Fruit fly (Drosophila melanogaster) whole organism, embryonic: ENCODE results near the gene Eig71Eg.
A peak's percentile ranks its signal among the peaks of the same experiment; 100 is the strongest.

Source experiments
- Atf3 ChIP-seq: fragments of 200-800 bp; sonication (Bioruptor generic); optimal IDR thresholded peaks from 3 replicates; lab custom pipeline; 2016; ENCODE audit warnings: missing biosample characterization, missing genetic modification characterization
- B-H2 ChIP-seq: fragments of 200-800 bp; sonication (Bioruptor generic); optimal IDR thresholded peaks from 2 replicates; lab custom pipeline; 2018; ENCODE audit warnings: missing biosample characterization, mild to moderate bottlenecking, missing genetic modification characterization
- Bteb2 ChIP-seq: fragments of 200-800 bp; sonication (Bioruptor generic); optimal IDR thresholded peaks from 2 replicates; lab custom pipeline; 2016; ENCODE audit warnings: missing biosample characterization, missing genetic modification characterization
- CG10543 ChIP-seq: fragments of 200-800 bp; sonication (Bioruptor generic); optimal IDR thresholded peaks from 3 replicates; lab custom pipeline; 2017; ENCODE audit warnings: missing biosample characterization, mild to moderate bottlenecking, missing genetic modification characterization, moderate library complexity
- CG11085 ChIP-seq: fragments of 200-800 bp; sonication (Bioruptor generic); IDR thresholded peaks from 2 replicates; pipeline ENCODE4 v1.3.6; 2022; ENCODE audit warnings: missing biosample characterization, missing genetic modification characterization
- CG11247 ChIP-seq: fragments of 200-800 bp; sonication (Bioruptor generic); IDR thresholded peaks from 2 replicates; pipeline ENCODE4 v1.3.6; 2022; ENCODE audit warnings: missing biosample characterization, missing genetic modification characterization
- CG11560 ChIP-seq: fragments of 200-800 bp; sonication (Bioruptor generic); IDR thresholded peaks from 3 replicates; pipeline ENCODE4 v1.3.6; 2022; ENCODE audit warnings: missing biosample characterization, missing genetic modification characterization
- CG11723 ChIP-seq: fragments of 200-800 bp; sonication (Bioruptor generic); optimal IDR thresholded peaks from 2 replicates; lab custom pipeline; 2017; ENCODE audit warnings: missing biosample characterization, mild to moderate bottlenecking, missing genetic modification characterization
- CG14014 ChIP-seq: fragments of 200-800 bp; sonication (Bioruptor generic); IDR thresholded peaks from 2 replicates; pipeline ENCODE4 v1.3.6; 2022; ENCODE audit warnings: missing biosample characterization, missing genetic modification characterization
- CG15696 ChIP-seq: fragments of 200-800 bp; sonication (Bioruptor generic); optimal IDR thresholded peaks from 2 replicates; lab custom pipeline; 2019; ENCODE audit warnings: missing biosample characterization, mild to moderate bottlenecking, missing genetic modification characterization, moderate library complexity
- CG1603 ChIP-seq: fragments of 200-800 bp; sonication (Bioruptor generic); optimal IDR thresholded peaks from 2 replicates; lab custom pipeline; 2019; ENCODE audit warnings: missing biosample characterization, mild to moderate bottlenecking, missing genetic modification characterization, moderate library complexity
- CG17328 ChIP-seq: fragments of 200-800 bp; sonication (Bioruptor generic); IDR thresholded peaks from 2 replicates; pipeline ENCODE4 v1.3.6; 2022; ENCODE audit warnings: missing biosample characterization, missing genetic modification characterization
- CG32772 ChIP-seq: fragments of 200-800 bp; sonication (Bioruptor generic); IDR thresholded peaks from 2 replicates; pipeline ENCODE4 v1.3.6; 2022; ENCODE audit warnings: missing biosample characterization, missing genetic modification characterization
- CG3995 ChIP-seq: fragments of 200-800 bp; sonication (Bioruptor generic); optimal IDR thresholded peaks from 3 replicates; lab custom pipeline; 2016; ENCODE audit warnings: missing biosample characterization, missing genetic modification characterization
- CG4360 ChIP-seq: fragments of 200-800 bp; sonication (Bioruptor generic); IDR thresholded peaks from 2 replicates; pipeline ENCODE4 v1.3.6; 2022; ENCODE audit warnings: missing biosample characterization, missing genetic modification characterization
- CG5180 ChIP-seq: fragments of 200-800 bp; sonication (Bioruptor generic); optimal IDR thresholded peaks from 3 replicates; lab custom pipeline; 2017; ENCODE audit warnings: missing biosample characterization, missing genetic modification characterization, mild to moderate bottlenecking, moderate library complexity, missing genetic modification reagents
- CG6175 ChIP-seq: fragments of 200-800 bp; sonication (Bioruptor generic); IDR thresholded peaks from 3 replicates; pipeline ENCODE4 v1.3.6; 2022; ENCODE audit warnings: missing biosample characterization, missing genetic modification characterization
- CG7987 ChIP-seq: fragments of 200-800 bp; sonication (Bioruptor generic); optimal IDR thresholded peaks from 2 replicates; lab custom pipeline; 2018; ENCODE audit warnings: missing biosample characterization, mild to moderate bottlenecking, missing genetic modification characterization, moderate library complexity
- CG8290 ChIP-seq, 3 experiments: fragments of 200-800 bp; sonication (Bioruptor generic); optimal IDR thresholded peaks; 2 replicates each; lab custom pipeline; 2016 to 2019; ENCODE audit warnings: missing biosample characterization in 3 of 3, missing genetic modification characterization in 3 of 3, mild to moderate bottlenecking in 2 of 3, moderate library complexity in 1 of 3
- Camta ChIP-seq: fragments of 200-800 bp; sonication (Bioruptor generic); optimal IDR thresholded peaks from 2 replicates; lab custom pipeline; 2016; ENCODE audit warnings: missing biosample characterization, missing genetic modification characterization
- E2f2 ChIP-seq: fragments of 200-800 bp; sonication (Bioruptor generic); IDR thresholded peaks from 2 replicates; pipeline ENCODE4 v1.3.6; 2022; ENCODE audit warnings: missing biosample characterization, missing genetic modification characterization
- Eip74EF ChIP-seq, 2 experiments: fragments of 200-800 bp in 1 of 2; fragments of >200 bp in 1 of 2; sonication (Bioruptor generic) in 1 of 2; optimal IDR thresholded peaks; 2 replicates each; lab custom pipeline; 2017 to 2019; ENCODE audit warnings: missing biosample characterization in 2 of 2, missing genetic modification characterization in 2 of 2, mild to moderate bottlenecking in 1 of 2, moderate library complexity in 1 of 2
- Fer1 ChIP-seq: fragments of 200-800 bp; sonication (Bioruptor generic); optimal IDR thresholded peaks from 2 replicates; lab custom pipeline; 2017; ENCODE audit warnings: missing biosample characterization, mild to moderate bottlenecking, missing genetic modification characterization
- HLH4C ChIP-seq: fragments of 200-800 bp; sonication (Bioruptor generic); IDR thresholded peaks from 3 replicates; pipeline ENCODE4 v1.3.6; 2022; ENCODE audit warnings: missing biosample characterization, missing genetic modification characterization; ENCODE audit not compliant: partially characterized antibody
- Lim3 ChIP-seq: fragments of 200-800 bp; sonication (Bioruptor generic); IDR thresholded peaks from 2 replicates; pipeline ENCODE4 v1.3.6; 2022; ENCODE audit warnings: missing biosample characterization, missing genetic modification characterization
- Med ChIP-seq: fragments of 200-800 bp; sonication (Bioruptor generic); peaks from one replicate; lab custom pipeline; 2016; ENCODE audit warnings: missing biosample characterization, missing genetic modification characterization, mild to moderate bottlenecking, inconsistent platforms, moderate library complexity
- Oaz ChIP-seq: fragments of 200-800 bp; sonication (Bioruptor generic); IDR thresholded peaks from 2 replicates; pipeline ENCODE4 v1.3.6; 2022; ENCODE audit warnings: missing biosample characterization, missing genetic modification characterization
- Vsx1 ChIP-seq: fragments of 200-800 bp; sonication (Bioruptor generic); optimal IDR thresholded peaks from 2 replicates; lab custom pipeline; 2017; ENCODE audit warnings: missing biosample characterization, mild to moderate bottlenecking, missing genetic modification characterization, missing genetic modification reagents
- Xrp1 ChIP-seq: fragments of 200-800 bp; sonication (Bioruptor generic); IDR thresholded peaks from 2 replicates; pipeline ENCODE4 v1.3.6; 2022; ENCODE audit warnings: missing biosample characterization, missing genetic modification characterization
- amos ChIP-seq: fragments of 200-800 bp; sonication (Bioruptor generic); IDR thresholded peaks from 2 replicates; pipeline ENCODE4 v1.3.6; 2022; ENCODE audit warnings: missing biosample characterization, missing genetic modification characterization; ENCODE audit not compliant: partially characterized antibody
- ap ChIP-seq: fragments of 200-800 bp; sonication (Bioruptor generic); IDR thresholded peaks from 2 replicates; pipeline ENCODE4 v1.3.6; 2022; ENCODE audit warnings: missing biosample characterization, missing genetic modification characterization
- cg ChIP-seq: fragments of 200-800 bp; sonication (Bioruptor generic); optimal IDR thresholded peaks from 3 replicates; lab custom pipeline; 2019; ENCODE audit warnings: missing biosample characterization, mild to moderate bottlenecking, missing genetic modification characterization, moderate library complexity
- chm ChIP-seq: fragments of 200-800 bp; sonication (Bioruptor generic); IDR thresholded peaks from 2 replicates; pipeline ENCODE4 v1.3.6; 2022; ENCODE audit warnings: missing biosample characterization, missing genetic modification characterization
- corto ChIP-seq: fragments of 200-800 bp; sonication (Bioruptor generic); optimal IDR thresholded peaks from 2 replicates; lab custom pipeline; 2016; ENCODE audit warnings: missing biosample characterization, mild to moderate bottlenecking, missing genetic modification characterization, moderate library complexity
- fu2 ChIP-seq: fragments of 200-800 bp; sonication (Bioruptor generic); optimal IDR thresholded peaks from 2 replicates; lab custom pipeline; 2016; ENCODE audit warnings: missing biosample characterization, missing genetic modification characterization
- gcm ChIP-seq: fragments of 200-800 bp; sonication (Bioruptor generic); optimal IDR thresholded peaks from 2 replicates; lab custom pipeline; 2019; ENCODE audit warnings: missing biosample characterization, mild to moderate bottlenecking, missing genetic modification characterization, moderate library complexity
- hbn ChIP-seq: fragments of 200-800 bp; sonication (Bioruptor generic); IDR thresholded peaks from 2 replicates; pipeline ENCODE4 v1.3.6; 2022; ENCODE audit warnings: missing biosample characterization, missing genetic modification characterization; ENCODE audit not compliant: partially characterized antibody
- kah ChIP-seq: fragments of 200-800 bp; sonication (Bioruptor generic); optimal IDR thresholded peaks from 2 replicates; lab custom pipeline; 2018; ENCODE audit warnings: missing biosample characterization, mild to moderate bottlenecking, missing genetic modification characterization
- lab ChIP-seq: fragments of 200-800 bp; sonication (Bioruptor generic); optimal IDR thresholded peaks from 3 replicates; lab custom pipeline; 2017; ENCODE audit warnings: missing biosample characterization, missing genetic modification characterization, mild to moderate bottlenecking, moderate library complexity, missing genetic modification reagents
- mirr ChIP-seq: fragments of 200-800 bp; sonication (Bioruptor generic); optimal IDR thresholded peaks from 3 replicates; lab custom pipeline; 2018; ENCODE audit warnings: missing biosample characterization, mild to moderate bottlenecking, missing genetic modification characterization
- otp ChIP-seq: fragments of 200-800 bp; sonication (Bioruptor generic); IDR thresholded peaks from 3 replicates; pipeline ENCODE4, ENCODE4 v1.3.6; 2022; ENCODE audit warnings: missing biosample characterization, missing genetic modification characterization
- repo ChIP-seq: fragments of 200-800 bp; sonication (Bioruptor generic); optimal IDR thresholded peaks from 2 replicates; lab custom pipeline; 2016; ENCODE audit warnings: missing biosample characterization, missing genetic modification characterization
- seq ChIP-seq: fragments of 200-800 bp; sonication (Bioruptor generic); IDR thresholded peaks from 2 replicates; pipeline ENCODE4 v1.3.6; 2022; ENCODE audit warnings: missing biosample characterization, missing genetic modification characterization
- stwl ChIP-seq: fragments of 200-800 bp; sonication (Bioruptor generic); optimal IDR thresholded peaks from 3 replicates; lab custom pipeline; 2018; ENCODE audit warnings: missing biosample characterization, mild to moderate bottlenecking, missing genetic modification characterization, moderate library complexity
- tna ChIP-seq: fragments of 200-800 bp; sonication (Bioruptor generic); IDR thresholded peaks from 2 replicates; pipeline ENCODE4 v1.3.6; 2022; ENCODE audit warnings: missing biosample characterization, missing genetic modification characterization; ENCODE audit not compliant: partially characterized antibody
- trem ChIP-seq: fragments of 200-800 bp; optimal IDR thresholded peaks from 3 replicates; lab custom pipeline; 2019; ENCODE audit warnings: missing biosample characterization, mild to moderate bottlenecking, missing genetic modification characterization, moderate library complexity
- tup ChIP-seq: fragments of 200-800 bp; sonication (Bioruptor generic); optimal IDR thresholded peaks from 2 replicates; lab custom pipeline; 2016; ENCODE audit warnings: missing biosample characterization, mild to moderate bottlenecking, missing genetic modification characterization, moderate library complexity
- unpg ChIP-seq: fragments of 200-800 bp; sonication (Bioruptor generic); optimal IDR thresholded peaks from 3 replicates; lab custom pipeline; 2018; ENCODE audit warnings: missing biosample characterization, mild to moderate bottlenecking, missing genetic modification characterization, moderate library complexity
- wek ChIP-seq: fragments of 200-800 bp; sonication (Bioruptor generic); optimal IDR thresholded peaks from 3 replicates; lab custom pipeline; 2018; ENCODE audit warnings: missing biosample characterization, mild to moderate bottlenecking, missing genetic modification characterization, moderate library complexity
- zen ChIP-seq: fragments of 200-800 bp; sonication (Bioruptor generic); optimal IDR thresholded peaks from 3 replicates; lab custom pipeline; 2018; ENCODE audit warnings: missing biosample characterization, mild to moderate bottlenecking, missing genetic modification characterization, moderate library complexity

The Eig71Eg gene

dm6 chr3L:15632653-15633052 lies 24.8 kb upstream of the Eig71Eg start (continued):
- TF ChIP-seq Fer1 (peak; percentile 6), CG3995 (GFP tag; lab: Kevin White, UChicago) (no peak), Med (peak; percentile 71), CG15696 (tag; lab: Kevin White, UChicago) (no peak), CG5180 (GFP tag; lab: Kevin White, UChicago) (peak; percentile 10), otp (GFP tag; lab: Robert Waterston, UW) (0 out of 3 replicates have a peak, but pooled peaks have one; percentile 13), CG11560 (no peak), Lim3 (GFP tag; lab: Robert Waterston, UW) (no peak), CG11247 (GFP tag; lab: Robert Waterston, UW) (no peak), wek (GFP tag; lab: Kevin White, UChicago) (peak; percentile 24), unpg (GFP tag; lab: Kevin White, UChicago) (no peak), CG7987 (GFP tag; lab: Kevin White, UChicago) (peak; percentile 25), CG17328 (GFP tag; lab: Robert Waterston, UW) (no peak), Camta (no peak), Vsx1 (GFP tag; lab: Kevin White, UChicago) (no peak), Xrp1 (GFP tag; lab: Robert Waterston, UW) (no peak), Oaz (GFP tag; lab: Robert Waterston, UW) (no peak), CG11723 (GFP tag; lab: Kevin White, UChicago) (no peak), E2f2 (no peak), Atf3 (GFP tag; lab: Kevin White, UChicago) (no peak), zen (tag; lab: Kevin White, UChicago) (no peak), CG6175 (no peak), kah (GFP tag; lab: Kevin White, UChicago) (no peak), CG1603 (tag; lab: Kevin White, UChicago) (no peak), Bteb2 (no peak), CG11085 (GFP tag; lab: Robert Waterston, UW) (no peak), chm (no peak), corto (no peak), CG4360 (GFP tag; lab: Robert Waterston, UW) (no peak), trem (tag; lab: Kevin White, UChicago) (no peak), CG14014 (GFP tag; lab: Robert Waterston, UW) (no peak), seq (GFP tag; lab: Robert Waterston, UW) (no peak), tup (GFP tag; lab: Kevin White, UChicago) (no peak), hbn (GFP tag; lab: Robert Waterston, UW) (no peak), mirr (GFP tag; lab: Kevin White, UChicago) (peak; percentile 8), gcm (no peak), ap (GFP tag; lab: Robert Waterston, UW) (no peak), B-H2 (GFP tag; lab: Kevin White, UChicago) (peak; percentile 8), Eip74EF (GFP tag; optimal IDR thresholded peaks at IDR 0.05; lab: Kevin White, UChicago) (no peak), CG32772 (GFP tag; lab: Robert Waterston, UW) (no peak), HLH4C (no peak), CG8290 (GFP tag; optimal IDR thresholded peaks at IDR 0.05; lab: Kevin White, UChicago) (no peak), CG8290 (tag; optimal IDR thresholded peaks at IDR 0.05; lab: Kevin White, UChicago) (no peak), stwl (tag; lab: Kevin White, UChicago) (no peak), repo (GFP tag; lab: Kevin White, UChicago) (no peak), fu2 (GFP tag; lab: Kevin White, UChicago) (no peak), amos (no peak), lab (peak; percentile 30), cg (GFP tag; lab: Kevin White, UChicago) (no peak), tna (GFP tag; lab: Robert Waterston, UW) (no peak), CG10543 (GFP tag; lab: Kevin White, UChicago) (peak; percentile 57)
